Worm (Caenorhabditis elegans) whole organism, L3 larva: ENCODE results near the gene F25D1.8.

Source experiments
- ZK546.5 ChIP-seq: sonication (generic microtip); optimal IDR thresholded peaks from 2 replicates; lab custom pipeline; 2017; ENCODE audit warnings: missing biosample characterization, missing genetic modification characterization
- ama-1 ChIP-seq: fragments of 150-350 bp; optimal IDR thresholded peaks from 2 replicates; lab custom pipeline; 2018
- ceh-82 ChIP-seq: fragments of 150-350 bp; optimal IDR thresholded peaks from 2 replicates; lab custom pipeline; 2014; ENCODE audit warnings: missing biosample characterization, missing genetic modification characterization
- elt-1 ChIP-seq: fragments of 150-350 bp; optimal IDR thresholded peaks from 2 replicates; lab custom pipeline; 2014; ENCODE audit warnings: missing biosample characterization, missing genetic modification characterization
- fkh-10 ChIP-seq: sonication (generic microtip); optimal IDR thresholded peaks from 2 replicates; lab custom pipeline; 2017; ENCODE audit warnings: missing biosample characterization, missing genetic modification reagents, missing genetic modification characterization
- fos-1 ChIP-seq: fragments of 150-350 bp; optimal IDR thresholded peaks from 2 replicates; lab custom pipeline; 2014; ENCODE audit warnings: missing biosample characterization, missing genetic modification characterization
- hmg-11 ChIP-seq: sonication (generic microtip); optimal IDR thresholded peaks from 2 replicates; lab custom pipeline; 2016; ENCODE audit warnings: missing genetic modification characterization, missing compliant biosample characterization
- nhr-11 ChIP-seq: fragments of 150-350 bp; optimal IDR thresholded peaks from 2 replicates; lab custom pipeline; 2014; ENCODE audit warnings: missing biosample characterization, missing genetic modification characterization
- nhr-23 ChIP-seq: fragments of 150-350 bp; optimal IDR thresholded peaks from 2 replicates; lab custom pipeline; 2014; ENCODE audit warnings: missing biosample characterization, missing genetic modification reagents, missing genetic modification characterization
- nhr-76 ChIP-seq: fragments of 150-350 bp; sonication (generic microtip); optimal IDR thresholded peaks from 5 replicates; lab custom pipeline; 2014; ENCODE audit warnings: missing biosample characterization, missing genetic modification characterization
- pqm-1 ChIP-seq: fragments of 150-350 bp; optimal IDR thresholded peaks from 2 replicates; lab custom pipeline; 2017; ENCODE audit warnings: missing biosample characterization, missing genetic modification characterization, inconsistent platforms
- unc-62 ChIP-seq: fragments of 150-350 bp; sonication (generic microtip); optimal IDR thresholded peaks from 4 replicates; lab custom pipeline; 2014; ENCODE audit warnings: missing biosample characterization, missing genetic modification reagents, missing genetic modification characterization

DNA sequence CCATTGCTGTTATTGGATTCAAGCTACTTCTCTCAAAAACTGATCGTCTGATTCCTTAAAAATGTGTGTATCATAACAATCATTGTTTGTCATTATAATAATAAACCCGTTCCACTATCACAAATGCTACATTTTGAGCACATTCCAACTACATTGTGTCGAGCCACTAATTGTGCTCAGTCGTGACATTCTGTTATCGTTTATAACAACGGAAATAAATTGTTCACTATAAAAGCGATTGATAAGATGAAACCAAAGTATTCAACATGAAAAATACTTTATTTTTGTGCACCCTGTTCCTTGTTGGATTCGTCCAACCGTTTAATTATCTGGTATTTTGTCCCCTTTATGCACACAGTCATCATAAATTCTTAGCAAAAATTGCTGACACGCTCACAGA, 46.1 kb upstream of the F25D1.8 start, which contains the start of gene ugt-33:
- no peak for TF ChIP-seq fos-1 (tag; lab: Kevin White, UChicago)
- no peak for TF ChIP-seq hmg-11 (tag; lab: Kevin White, UChicago)
- no peak for TF ChIP-seq elt-1 (tag; lab: Kevin White, UChicago)
- TF ChIP-seq ZK546.5: no peak
- TF ChIP-seq nhr-23 (tag; lab: Kevin White, UChicago): no peak
- TF ChIP-seq pqm-1: peak; percentile 83
- no peak for TF ChIP-seq unc-62
- no peak for TF ChIP-seq ama-1 (lab: Kevin White, UChicago)
- TF ChIP-seq fkh-10: no peak
- no peak for TF ChIP-seq ceh-82 (tag; lab: Kevin White, UChicago)
- TF ChIP-seq nhr-76 (tag; lab: Kevin White, UChicago): no peak
- TF ChIP-seq nhr-11 (tag; lab: Kevin White, UChicago): no peak
